Fruit fly (Drosophila melanogaster): ENCODE data around the gene Jon65Aii.

Jon65Aii gene

DNA sequence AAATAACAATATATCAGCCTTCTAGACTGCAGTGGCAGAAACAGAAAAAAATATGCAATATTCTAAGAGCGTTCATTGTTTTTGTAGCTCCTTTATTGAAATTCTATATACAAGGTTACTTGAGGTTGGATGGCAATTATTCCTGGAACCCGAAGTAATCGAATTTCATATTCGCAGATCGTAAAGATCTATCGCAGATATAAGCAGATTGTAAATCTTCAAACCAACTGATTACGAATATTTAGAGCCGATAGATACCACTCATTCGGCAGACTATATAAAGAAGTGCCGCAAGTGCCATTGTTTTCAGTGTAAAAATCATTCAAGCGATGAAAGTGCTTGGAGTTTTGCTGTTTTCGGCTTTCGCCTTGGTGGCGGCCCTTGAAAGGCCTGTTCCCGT, at the start of gene Jon65Aii:
Jon65Aii (plus strand) TSS at position 301 of the 400 bp plus-strand sequence.
- TF ChIP-seq CG4496 (GFP tag; IDR thresholded peaks at IDR 0.05) (no peak), rn (GFP tag; IDR thresholded peaks at IDR 0.05) (no peak), CG15710 (tag; optimal IDR thresholded peaks at IDR 0.05) (no peak), CG9948 (tag; optimal IDR thresholded peaks at IDR 0.05) (no peak), CG8301 (tag; optimal IDR thresholded peaks at IDR 0.05) (no peak), CG12605 (GFP tag; IDR thresholded peaks at IDR 0.05) (no peak), CG13204 (GFP tag; optimal IDR thresholded peaks at IDR 0.05) (no peak), fd96Ca (GFP tag; IDR thresholded peaks at IDR 0.05) (no peak), Pif1A (GFP tag; optimal IDR thresholded peaks at IDR 0.05) (no peak), CG14655 (GFP tag; optimal IDR thresholded peaks at IDR 0.05) (no peak), Pif1B (GFP tag; optimal IDR thresholded peaks at IDR 0.05) (no peak), CG17806 (tag; optimal IDR thresholded peaks at IDR 0.05) (no peak), CG34367 (tag; optimal IDR thresholded peaks at IDR 0.05) (no peak), D1 (tag; optimal IDR thresholded peaks at IDR 0.05) (no peak), gl (tag; optimal IDR thresholded peaks at IDR 0.05) (no peak), CG10348 (GFP tag; IDR thresholded peaks at IDR 0.05) (no peak), CG32121 (GFP tag; IDR thresholded peaks at IDR 0.05) (no peak), Snoo (tag; optimal IDR thresholded peaks at IDR 0.05) (no peak)

DNA sequence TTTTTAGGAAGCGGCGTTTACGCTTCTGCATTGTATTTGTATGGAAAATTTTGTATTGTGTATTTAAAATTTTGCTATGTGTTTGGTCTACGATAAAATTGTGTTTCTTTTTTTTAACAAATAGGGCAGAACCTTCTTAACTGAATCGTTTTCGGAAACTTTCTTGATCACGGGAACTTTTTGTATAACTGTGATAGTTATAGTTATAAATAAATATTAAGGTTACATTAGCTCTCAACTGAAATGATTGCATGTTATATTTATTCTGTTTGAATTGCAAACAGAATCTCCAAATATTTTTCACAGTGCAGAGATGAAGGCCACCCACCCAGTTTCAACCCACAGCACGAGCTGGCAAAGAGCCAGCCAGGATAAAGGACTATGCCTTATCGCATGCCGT, 41.2 kb upstream of the Jon65Aii start, which contains the start of gene alphaKap4:
alphaKap4 (minus strand) TSS at position 101 of the 400 bp plus-strand sequence.
- TF ChIP-seq CG4496 (GFP tag; IDR thresholded peaks at IDR 0.05) = no peak
- TF ChIP-seq CG15710 (tag; optimal IDR thresholded peaks at IDR 0.05) = no peak
- TF ChIP-seq CG12605 (GFP tag; IDR thresholded peaks at IDR 0.05) = no peak
- no peak for TF ChIP-seq Snoo (tag; optimal IDR thresholded peaks at IDR 0.05)
- no peak for TF ChIP-seq D1 (tag; optimal IDR thresholded peaks at IDR 0.05)
- no peak for TF ChIP-seq CG14655 (GFP tag; optimal IDR thresholded peaks at IDR 0.05)

DNA sequence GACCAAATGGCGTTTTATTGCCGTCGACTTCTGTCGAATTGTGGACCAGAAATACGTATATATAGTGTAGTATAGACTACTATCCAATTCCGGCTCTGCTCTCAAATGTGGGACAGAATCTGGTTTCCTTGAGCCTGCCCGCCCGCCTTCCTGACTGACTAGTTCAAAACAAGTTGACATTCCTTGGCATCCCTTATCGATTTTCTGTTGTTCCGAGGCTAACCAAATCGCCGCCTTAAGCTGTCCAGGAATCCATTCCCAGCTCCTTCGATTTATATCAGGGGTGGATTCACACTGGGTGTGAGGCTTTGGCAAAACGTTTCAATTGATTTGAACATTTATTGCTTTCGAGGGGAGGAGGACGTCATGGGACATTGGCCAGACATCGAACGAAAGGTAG, 39.2 kb upstream of the Jon65Aii start:
- TF ChIP-seq Snoo (tag; optimal IDR thresholded peaks at IDR 0.05) = no peak
- no peak for TF ChIP-seq CG14655 (GFP tag; optimal IDR thresholded peaks at IDR 0.05)
- TF ChIP-seq Ets98B (GFP tag; IDR thresholded peaks at IDR 0.05) = no peak
- TF ChIP-seq CG12605 (GFP tag; IDR thresholded peaks at IDR 0.05) = no peak
- TF ChIP-seq CG8159 (tag; optimal IDR thresholded peaks at IDR 0.05) = no peak
- no peak for TF ChIP-seq Pif1B (GFP tag; optimal IDR thresholded peaks at IDR 0.05)

DNA sequence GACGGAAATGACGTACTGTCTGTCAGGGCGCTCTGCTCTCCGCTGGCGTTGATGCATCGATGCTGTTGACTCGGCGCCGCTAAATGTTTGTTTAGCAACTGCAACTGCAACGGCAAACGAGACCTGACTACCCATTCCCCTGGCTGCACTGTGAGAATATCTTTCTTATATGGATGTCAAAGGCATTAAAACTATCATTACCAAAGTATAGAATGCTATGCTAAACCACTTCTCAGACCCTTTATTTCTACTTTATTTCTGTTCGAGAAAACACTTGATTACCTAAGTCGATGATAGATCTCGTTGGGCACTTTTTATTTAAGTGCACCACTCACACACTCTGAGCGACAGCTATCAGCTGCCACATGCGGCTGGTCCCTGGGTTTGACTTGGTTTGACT, 30.0 kb upstream of the Jon65Aii start:
- TF ChIP-seq CG15710 (tag; optimal IDR thresholded peaks at IDR 0.05) (peak; percentile 18), CG9948 (tag; optimal IDR thresholded peaks at IDR 0.05) (no peak), CG14655 (GFP tag; optimal IDR thresholded peaks at IDR 0.05) (peak; percentile 20), Pif1A (GFP tag; optimal IDR thresholded peaks at IDR 0.05) (no peak), CG32121 (GFP tag; IDR thresholded peaks at IDR 0.05) (no peak), CG34367 (tag; optimal IDR thresholded peaks at IDR 0.05) (no peak), CG8159 (tag; optimal IDR thresholded peaks at IDR 0.05) (peak; percentile 47), CG17806 (tag; optimal IDR thresholded peaks at IDR 0.05) (no peak), fd96Ca (GFP tag; IDR thresholded peaks at IDR 0.05) (no peak), CG4496 (GFP tag; IDR thresholded peaks at IDR 0.05) (no peak), CG12605 (GFP tag; IDR thresholded peaks at IDR 0.05) (no peak)

DNA sequence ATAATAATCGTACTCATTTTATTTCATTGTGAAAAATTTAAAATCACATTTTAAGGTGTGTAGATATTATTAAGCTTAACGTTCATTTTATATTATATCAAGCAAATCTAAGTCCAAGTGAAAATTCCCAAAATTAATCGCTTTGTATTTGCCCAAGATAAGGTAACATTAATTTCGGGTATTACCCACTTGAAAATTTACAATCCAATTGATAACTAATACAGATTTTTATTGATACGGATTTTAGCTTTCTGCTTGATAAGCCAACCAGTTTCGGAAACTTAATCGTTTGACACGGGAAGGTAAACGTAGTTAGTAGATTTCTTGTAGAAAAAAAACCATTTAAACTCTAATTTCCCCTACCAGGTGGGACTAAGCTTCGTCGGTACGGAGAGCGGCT, 19.1 kb upstream of the Jon65Aii start:
- TF ChIP-seq CG10348 (GFP tag; IDR thresholded peaks at IDR 0.05) = no peak
- TF ChIP-seq CG9948 (tag; optimal IDR thresholded peaks at IDR 0.05) = no peak
- no peak for TF ChIP-seq CG8301 (tag; optimal IDR thresholded peaks at IDR 0.05)
- no peak for TF ChIP-seq CG12605 (GFP tag; IDR thresholded peaks at IDR 0.05)
- no peak for TF ChIP-seq CG15710 (tag; optimal IDR thresholded peaks at IDR 0.05)
- TF ChIP-seq EcR (GFP tag; optimal IDR thresholded peaks at IDR 0.05) = no peak
- no peak for TF ChIP-seq CG13204 (GFP tag; optimal IDR thresholded peaks at IDR 0.05)
- no peak for TF ChIP-seq CG8159 (tag; optimal IDR thresholded peaks at IDR 0.05)
- TF ChIP-seq CG14655 (GFP tag; optimal IDR thresholded peaks at IDR 0.05) = no peak
- TF ChIP-seq D1 (tag; optimal IDR thresholded peaks at IDR 0.05) = no peak

DNA sequence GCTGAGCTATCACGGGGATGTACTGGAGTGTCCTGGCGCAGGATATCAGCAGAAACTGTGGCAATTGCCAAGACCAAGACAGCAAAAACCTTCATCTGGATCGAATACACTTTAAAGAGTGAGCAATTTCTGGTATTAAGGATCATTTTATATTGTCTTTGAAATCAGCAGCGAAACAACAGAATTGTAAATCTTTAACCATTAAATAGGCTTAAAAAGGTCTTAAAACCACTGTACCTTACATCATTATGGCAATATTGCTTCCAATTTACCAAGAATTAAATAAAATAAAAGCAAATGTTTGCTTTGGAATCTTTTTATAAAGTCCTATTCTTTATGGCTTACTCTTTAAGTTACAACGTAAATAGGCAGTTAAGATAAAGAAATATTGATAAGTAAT, 17.6 kb upstream of the Jon65Aii start, which contains the start of gene CG10477:
CG10477 (minus strand) TSS at position 101 of the 400 bp plus-strand sequence.
- TF ChIP-seq gl (tag; optimal IDR thresholded peaks at IDR 0.05) (no peak), rn (GFP tag; IDR thresholded peaks at IDR 0.05) (no peak), Snoo (tag; optimal IDR thresholded peaks at IDR 0.05) (no peak)

DNA sequence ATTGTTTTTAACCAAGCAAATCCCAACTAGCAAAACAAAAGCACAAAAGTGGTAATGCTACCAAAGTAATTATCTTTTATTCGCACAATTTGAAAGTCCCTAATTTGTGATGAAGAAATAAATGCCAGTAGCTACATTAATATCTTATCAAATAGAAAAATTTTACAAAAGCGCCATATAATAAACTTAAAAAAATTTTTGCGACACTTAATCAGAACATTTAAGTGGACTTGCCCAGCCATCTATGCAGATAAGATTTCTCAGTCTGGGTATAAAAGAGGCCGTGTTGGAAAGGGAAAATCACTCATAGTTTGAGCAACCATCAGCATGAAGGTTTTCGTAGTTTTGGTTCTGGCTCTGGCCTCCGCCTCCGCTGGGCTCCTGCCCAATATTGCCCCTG, 17.2 kb upstream of the Jon65Aii start, which contains the start of gene yip7:
yip7 (plus strand) TSS at position 301 of the 400 bp plus-strand sequence.
- TF ChIP-seq Ets98B (GFP tag; IDR thresholded peaks at IDR 0.05) (no peak), fd96Ca (GFP tag; IDR thresholded peaks at IDR 0.05) (no peak), CG34367 (tag; optimal IDR thresholded peaks at IDR 0.05) (no peak), CG12605 (GFP tag; IDR thresholded peaks at IDR 0.05) (no peak)

DNA sequence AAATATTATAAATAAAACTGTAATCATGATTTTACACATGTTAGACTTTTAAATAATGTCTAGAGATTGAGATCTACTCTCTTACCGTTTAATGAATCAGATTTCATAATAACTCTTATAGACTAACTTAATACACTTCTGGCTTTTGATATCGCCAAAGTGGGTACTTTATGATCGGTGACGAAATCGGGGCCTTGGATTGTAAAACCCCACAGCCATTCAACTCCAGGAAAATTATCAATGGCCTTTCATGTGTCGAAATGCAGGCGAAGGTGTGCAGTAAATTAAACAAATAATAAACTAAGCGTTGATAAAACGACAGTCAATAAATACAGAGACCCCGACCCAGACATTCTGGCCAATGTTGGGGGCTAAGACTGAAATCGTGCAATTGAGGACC, 16.0 kb upstream of the Jon65Aii start:
- TF ChIP-seq CG12605 (GFP tag; IDR thresholded peaks at IDR 0.05) = no peak
- no peak for TF ChIP-seq CG14655 (GFP tag; optimal IDR thresholded peaks at IDR 0.05)
- no peak for TF ChIP-seq CG13204 (GFP tag; optimal IDR thresholded peaks at IDR 0.05)
- TF ChIP-seq Pif1B (GFP tag; optimal IDR thresholded peaks at IDR 0.05) = no peak
- TF ChIP-seq gl (tag; optimal IDR thresholded peaks at IDR 0.05) = no peak
- no peak for TF ChIP-seq CG10348 (GFP tag; IDR thresholded peaks at IDR 0.05)
- no peak for TF ChIP-seq D1 (tag; optimal IDR thresholded peaks at IDR 0.05)
- TF ChIP-seq rn (GFP tag; IDR thresholded peaks at IDR 0.05) = no peak
- no peak for TF ChIP-seq CG34367 (tag; optimal IDR thresholded peaks at IDR 0.05)
- TF ChIP-seq CG32121 (GFP tag; IDR thresholded peaks at IDR 0.05) = no peak
- no peak for TF ChIP-seq CG17806 (tag; optimal IDR thresholded peaks at IDR 0.05)
- no peak for TF ChIP-seq Snoo (tag; optimal IDR thresholded peaks at IDR 0.05)
